Fruit fly (Drosophila melanogaster) whole organism, embryonic: Measurements from ENCODE around the gene numb.

Experiments
- B-H2 ChIP-seq: fragments of 200-800 bp; sonication (Bioruptor generic); optimal IDR thresholded peaks from 2 replicates; lab custom pipeline; 2018; ENCODE audit warnings: missing biosample characterization, mild to moderate bottlenecking, missing genetic modification characterization
- C15 ChIP-seq: fragments of 200-800 bp; sonication (Bioruptor generic); IDR thresholded peaks from 3 replicates; pipeline ENCODE4 v1.3.6; 2022; ENCODE audit warnings: missing biosample characterization, missing genetic modification characterization
- CG10565 ChIP-seq: fragments of 200-800 bp; sonication (Bioruptor generic); optimal IDR thresholded peaks from 3 replicates; lab custom pipeline; 2016; ENCODE audit warnings: missing biosample characterization, mild to moderate bottlenecking, missing genetic modification characterization
- CG12391 ChIP-seq: fragments of 200-800 bp; sonication (Bioruptor generic); optimal IDR thresholded peaks from 3 replicates; lab custom pipeline; 2018; ENCODE audit warnings: missing biosample characterization, mild to moderate bottlenecking, missing genetic modification characterization, moderate library complexity
- CG13296 ChIP-seq: fragments of 200-800 bp; sonication (Bioruptor generic); optimal IDR thresholded peaks from 3 replicates; lab custom pipeline; 2018; ENCODE audit warnings: missing biosample characterization, mild to moderate bottlenecking, missing genetic modification characterization
- CG13775 ChIP-seq: fragments of 200-800 bp; sonication (Bioruptor generic); optimal IDR thresholded peaks from 3 replicates; lab custom pipeline; 2017; ENCODE audit warnings: missing biosample characterization, mild to moderate bottlenecking, missing genetic modification characterization
- CG15073 ChIP-seq: fragments of 200-800 bp; sonication (Bioruptor generic); optimal IDR thresholded peaks from 2 replicates; lab custom pipeline; 2016; ENCODE audit warnings: missing biosample characterization, missing genetic modification characterization
- CG1529 ChIP-seq: fragments of 200-800 bp; sonication (Bioruptor generic); optimal IDR thresholded peaks from 3 replicates; lab custom pipeline; 2018; ENCODE audit warnings: missing biosample characterization, missing genetic modification characterization
- CG1602 ChIP-seq: fragments of 200-800 bp; sonication (Bioruptor generic); optimal IDR thresholded peaks from 3 replicates; lab custom pipeline; 2016; ENCODE audit warnings: missing biosample characterization, missing genetic modification characterization
- CG17361 ChIP-seq: fragments of 200-800 bp; sonication (Bioruptor generic); IDR thresholded peaks from 3 replicates; pipeline ENCODE4 v1.3.6; 2022; ENCODE audit warnings: missing biosample characterization, missing genetic modification characterization
- CG17829 ChIP-seq: fragments of 200-800 bp; optimal IDR thresholded peaks from 2 replicates; lab custom pipeline; 2019; ENCODE audit warnings: missing biosample characterization, mild to moderate bottlenecking, missing genetic modification characterization, moderate library complexity
- CG1792 ChIP-seq: fragments of 200-800 bp; sonication (Bioruptor generic); optimal IDR thresholded peaks from 2 replicates; lab custom pipeline; 2016; ENCODE audit warnings: missing biosample characterization, missing genetic modification characterization
- CG18476 ChIP-seq: fragments of 200-800 bp; sonication (Bioruptor generic); optimal IDR thresholded peaks from 2 replicates; lab custom pipeline; 2016; ENCODE audit warnings: missing biosample characterization, mild to moderate bottlenecking, missing genetic modification characterization
- CG2199 ChIP-seq: fragments of 200-800 bp; sonication (Bioruptor generic); IDR thresholded peaks from 3 replicates; pipeline ENCODE4 v1.3.6; 2022; ENCODE audit warnings: missing biosample characterization, missing genetic modification characterization
- CG33557 ChIP-seq: fragments of 200-800 bp; sonication (Bioruptor generic); optimal IDR thresholded peaks from 2 replicates; lab custom pipeline; 2019; ENCODE audit warnings: missing biosample characterization, mild to moderate bottlenecking, missing genetic modification characterization, moderate library complexity
- CG4328 ChIP-seq: fragments of 200-800 bp; sonication (Bioruptor generic); optimal IDR thresholded peaks from 3 replicates; lab custom pipeline; 2017; ENCODE audit warnings: missing biosample characterization, missing genetic modification reagents, missing genetic modification characterization
- CG6654 ChIP-seq: fragments of 200-800 bp; sonication (Bioruptor generic); optimal IDR thresholded peaks from 2 replicates; lab custom pipeline; 2017; ENCODE audit warnings: missing biosample characterization, mild to moderate bottlenecking, missing genetic modification characterization
- CG6813 ChIP-seq: fragments of 200-800 bp; sonication (Bioruptor generic); optimal IDR thresholded peaks from 2 replicates; lab custom pipeline; 2017; ENCODE audit warnings: missing biosample characterization, missing genetic modification characterization, mild to moderate bottlenecking, moderate library complexity, missing genetic modification reagents
- CG7556 ChIP-seq: fragments of 200-800 bp; sonication (Bioruptor generic); optimal IDR thresholded peaks from 2 replicates; lab custom pipeline; 2017; ENCODE audit warnings: missing biosample characterization, mild to moderate bottlenecking, missing genetic modification characterization
- CG7745 ChIP-seq: fragments of 200-800 bp; sonication (Bioruptor generic); optimal IDR thresholded peaks from 2 replicates; lab custom pipeline; 2018; ENCODE audit warnings: missing biosample characterization, mild to moderate bottlenecking, missing genetic modification characterization, moderate library complexity
- CG8478 ChIP-seq: fragments of >200 bp; optimal IDR thresholded peaks from 2 replicates; lab custom pipeline; 2018
- CG9932 ChIP-seq: fragments of 200-800 bp; sonication (Bioruptor generic); IDR thresholded peaks from 2 replicates; pipeline ENCODE4 v1.3.6; 2022; ENCODE audit warnings: missing biosample characterization, missing genetic modification characterization
- CTCF ChIP-seq: fragments of 200-800 bp; sonication (Bioruptor generic); optimal IDR thresholded peaks from 2 replicates; lab custom pipeline; 2017; ENCODE audit warnings: missing biosample characterization, mild to moderate bottlenecking, missing genetic modification characterization, moderate library complexity
- Doc3 ChIP-seq: fragments of 200-800 bp; sonication (Bioruptor generic); IDR thresholded peaks from 3 replicates; pipeline ENCODE4 v1.3.6; 2022; ENCODE audit warnings: missing biosample characterization, missing genetic modification characterization; ENCODE audit not compliant: partially characterized antibody
- E2f2 ChIP-seq: fragments of 200-800 bp; sonication (Bioruptor generic); IDR thresholded peaks from 2 replicates; pipeline ENCODE4 v1.3.6; 2022; ENCODE audit warnings: missing biosample characterization, missing genetic modification characterization
- Ets65A ChIP-seq: fragments of 200-800 bp; sonication (Bioruptor generic); peaks from one replicate; lab custom pipeline; 2016; ENCODE audit warnings: missing biosample characterization, missing genetic modification characterization
- Hey ChIP-seq: fragments of 200-800 bp; sonication (Bioruptor generic); optimal IDR thresholded peaks from 3 replicates; lab custom pipeline; 2018; ENCODE audit warnings: missing biosample characterization, mild to moderate bottlenecking, missing genetic modification characterization
- HmgD ChIP-seq: fragments of 200-800 bp; sonication (Bioruptor generic); optimal IDR thresholded peaks from 3 replicates; lab custom pipeline; 2016; ENCODE audit warnings: missing biosample characterization, missing genetic modification characterization
- Hr39 ChIP-seq: fragments of >200 bp; optimal IDR thresholded peaks from 2 replicates; lab custom pipeline; 2017
- Hr78 ChIP-seq, 2 experiments: fragments of 200-800 bp in 1 of 2; fragments of >200 bp in 1 of 2; sonication (Bioruptor generic) in 1 of 2; optimal IDR thresholded peaks; 2 replicates each; lab custom pipeline; 2017 to 2019; ENCODE audit warnings: missing biosample characterization in 2 of 2, missing genetic modification characterization in 2 of 2, mild to moderate bottlenecking in 1 of 2, moderate library complexity in 1 of 2
- Hsf ChIP-seq: fragments of 200-800 bp; sonication (Bioruptor generic); optimal IDR thresholded peaks from 3 replicates; lab custom pipeline; 2016; ENCODE audit warnings: missing biosample characterization, missing genetic modification characterization
- Nf-YC ChIP-seq: fragments of 200-800 bp; optimal IDR thresholded peaks from 3 replicates; lab custom pipeline; 2019; ENCODE audit warnings: missing biosample characterization, mild to moderate bottlenecking, missing genetic modification characterization, moderate library complexity
- Poxn ChIP-seq: fragments of 200-800 bp; sonication (Bioruptor generic); IDR thresholded peaks from 2 replicates; pipeline ENCODE4 v1.3.6; 2022; ENCODE audit warnings: missing biosample characterization, missing genetic modification characterization
- Sry-β ChIP-seq: fragments of 200-800 bp; sonication (Bioruptor generic); optimal IDR thresholded peaks from 2 replicates; lab custom pipeline; 2018; ENCODE audit warnings: missing biosample characterization, mild to moderate bottlenecking, missing genetic modification characterization, moderate library complexity
- Stat92E ChIP-seq, 3 experiments: fragments of >200 bp in 2 of 3; fragments of 200-800 bp in 1 of 3; sonication (Bioruptor generic) in 1 of 3; optimal IDR thresholded peaks; 2 replicates each; lab custom pipeline; 2017 to 2019; ENCODE audit warnings: missing biosample characterization in 3 of 3, missing genetic modification characterization in 3 of 3, mild to moderate bottlenecking in 1 of 3, moderate library complexity in 1 of 3
- YL-1 ChIP-seq: fragments of 200-800 bp; sonication (Bioruptor generic); optimal IDR thresholded peaks from 3 replicates; lab custom pipeline; 2017; ENCODE audit warnings: missing biosample characterization, mild to moderate bottlenecking, missing genetic modification characterization
- ara ChIP-seq: fragments of 200-800 bp; sonication (Bioruptor generic); IDR thresholded peaks from 2 replicates; pipeline ENCODE4 v1.3.6; 2022; ENCODE audit warnings: missing biosample characterization, missing genetic modification characterization
- bigmax ChIP-seq: fragments of 200-800 bp; sonication (Bioruptor generic); optimal IDR thresholded peaks from 2 replicates; lab custom pipeline; 2018; ENCODE audit warnings: missing biosample characterization, mild to moderate bottlenecking, missing genetic modification characterization
- bsh ChIP-seq, 2 experiments: fragments of 200-800 bp; sonication (Bioruptor generic); optimal IDR thresholded peaks; 2 replicates each; lab custom pipeline; 2017 to 2018; ENCODE audit warnings: mild to moderate bottlenecking in 2 of 2, missing biosample characterization in 2 of 2, missing genetic modification characterization in 2 of 2, moderate library complexity in 1 of 2
- cad ChIP-seq: fragments of >200 bp; optimal IDR thresholded peaks from 2 replicates; lab custom pipeline; 2017; ENCODE audit warnings: missing biosample characterization, missing genetic modification characterization
- da ChIP-seq: fragments of 200-800 bp; sonication (Bioruptor generic); optimal IDR thresholded peaks from 2 replicates; lab custom pipeline; 2016; ENCODE audit warnings: missing biosample characterization, missing genetic modification characterization
- esg ChIP-seq: fragments of 200-800 bp; sonication (Bioruptor generic); conservative IDR thresholded peaks from 2 replicates; pipeline ENCODE4 v1.3.6; 2022; ENCODE audit warnings: missing biosample characterization, missing genetic modification characterization
- gce ChIP-seq: fragments of 200-800 bp; sonication (Bioruptor generic); IDR thresholded peaks from 3 replicates; pipeline ENCODE4 v1.3.6; 2022; ENCODE audit warnings: missing biosample characterization, missing genetic modification characterization
- grau ChIP-seq: fragments of 200-800 bp; optimal IDR thresholded peaks from 3 replicates; lab custom pipeline; 2019; ENCODE audit warnings: missing biosample characterization, mild to moderate bottlenecking, missing genetic modification characterization, moderate library complexity
- h ChIP-seq: fragments of >200 bp; optimal IDR thresholded peaks from 2 replicates; lab custom pipeline; 2017
- jumu ChIP-seq: fragments of 200-800 bp; sonication (Bioruptor generic); optimal IDR thresholded peaks from 3 replicates; lab custom pipeline; 2016; ENCODE audit warnings: missing biosample characterization, missing genetic modification characterization
- knrl ChIP-seq: fragments of 200-800 bp; sonication (Bioruptor generic); IDR thresholded peaks from 3 replicates; pipeline ENCODE4 v1.3.6; 2022; ENCODE audit warnings: missing biosample characterization, missing genetic modification characterization; ENCODE audit not compliant: partially characterized antibody
- oc ChIP-seq: fragments of 200-800 bp; sonication (Bioruptor generic); optimal IDR thresholded peaks from 2 replicates; lab custom pipeline; 2018; ENCODE audit warnings: missing biosample characterization, mild to moderate bottlenecking, missing genetic modification characterization, moderate library complexity
- repo ChIP-seq: fragments of 200-800 bp; sonication (Bioruptor generic); optimal IDR thresholded peaks from 2 replicates; lab custom pipeline; 2016; ENCODE audit warnings: missing biosample characterization, missing genetic modification characterization
- sim ChIP-seq: fragments of 200-800 bp; sonication (Bioruptor generic); IDR thresholded peaks from 2 replicates; pipeline ENCODE4 v1.3.6; 2022; ENCODE audit warnings: missing biosample characterization, missing genetic modification characterization
- wor ChIP-seq: fragments of 200-800 bp; sonication (Bioruptor generic); IDR thresholded peaks from 2 replicates; pipeline ENCODE4 v1.3.6; 2022; ENCODE audit warnings: missing biosample characterization, missing genetic modification characterization

numb gene

dm6 chr2L:9496378-9497284 lies 59.4 kb downstream of the numb start (continued):
- TF ChIP-seq bsh (GFP tag; optimal IDR thresholded peaks at IDR 0.05; lab: Kevin White, UChicago) (no peak), Hsf (GFP tag; lab: Kevin White, UChicago) (no peak), CG4328 (GFP tag; lab: Kevin White, UChicago) (no peak), Hey (no peak), C15 (GFP tag; lab: Robert Waterston, UW) (no peak), B-H2 (GFP tag; lab: Kevin White, UChicago) (no peak), cad (peak; percentile 51), Doc3 (GFP tag; lab: Robert Waterston, UW) (no peak), CG7556 (GFP tag; lab: Kevin White, UChicago) (peak; percentile 6), repo (GFP tag; lab: Kevin White, UChicago) (no peak), Nf-YC (tag; lab: Kevin White, UChicago) (no peak), esg (GFP tag; lab: Robert Waterston, UW) (no peak), HmgD (GFP tag; lab: Kevin White, UChicago) (no peak), Poxn (GFP tag; lab: Robert Waterston, UW) (no peak), Hr39 (lab: Kevin White, UChicago) (no peak), CG2199 (GFP tag; lab: Robert Waterston, UW) (peak; percentile 84), Stat92E (GFP tag; optimal IDR thresholded peaks at IDR 0.05; lab: Kevin White, UChicago) (no peak), grau (tag; lab: Kevin White, UChicago) (no peak), Sry-β (GFP tag; lab: Kevin White, UChicago) (no peak), jumu (GFP tag; lab: Kevin White, UChicago) (no peak), CG10565 (GFP tag; lab: Kevin White, UChicago) (no peak), CG17829 (peak; percentile 3), h (lab: Kevin White, UChicago) (no peak), CG1792 (GFP tag; lab: Kevin White, UChicago) (no peak), bigmax (no peak), CG17361 (GFP tag; lab: Robert Waterston, UW) (peak; percentile 62; the same call in 2 of the 3 replicates), CG13775 (GFP tag; lab: Kevin White, UChicago) (peak; percentile 6), CG33557 (GFP tag; lab: Kevin White, UChicago) (no peak), CG9932 (GFP tag; lab: Robert Waterston, UW) (no peak), wor (GFP tag; lab: Robert Waterston, UW) (no peak), CG1602 (GFP tag; lab: Kevin White, UChicago) (no peak), CG13296 (GFP tag; lab: Kevin White, UChicago) (no peak), oc (tag; lab: Kevin White, UChicago) (peak; percentile 47), Ets65A (GFP tag; lab: Kevin White, UChicago) (no peak), YL-1 (GFP tag; lab: Kevin White, UChicago) (no peak), gce (GFP tag; lab: Robert Waterston, UW) (no peak), CG18476 (GFP tag; lab: Kevin White, UChicago) (peak; percentile 10), knrl (GFP tag; lab: Robert Waterston, UW) (no peak), CG12391 (tag; lab: Kevin White, UChicago) (no peak), CG1529 (GFP tag; lab: Kevin White, UChicago) (no peak), sim (no peak), CG7745 (tag; lab: Kevin White, UChicago) (no peak), E2f2 (GFP tag; lab: Robert Waterston, UW) (no peak), Hr78 (GFP tag; optimal IDR thresholded peaks at IDR 0.05; lab: Kevin White, UChicago) (no peak), CG15073 (GFP tag; lab: Kevin White, UChicago) (peak; percentile 2), CTCF (GFP tag; lab: Kevin White, UChicago) (no peak), ara (GFP tag; lab: Robert Waterston, UW) (no peak), CG6654 (GFP tag; lab: Kevin White, UChicago) (no peak), CG6813 (GFP tag; lab: Kevin White, UChicago) (no peak), da (GFP tag; lab: Kevin White, UChicago) (no peak), CG8478 (no peak)
